Fruit fly (Drosophila melanogaster) S2 (cell line): ENCODE measurements around the gene dnd.

ENCODE experiments used
- CG8478 ChIP-seq: fragments of >200 bp; optimal IDR thresholded peaks from 2 replicates; lab custom pipeline; 2018
- CTCF ChIP-seq, 2 experiments: fragments of >200 bp; optimal IDR thresholded peaks; 2 replicates each; lab custom pipeline; 2018

dm6 chr3R:21874982-21875466 is 12.1 kb downstream of the dnd start, which contains the start of gene CG6656:
- TF ChIP-seq CG8478 (lab: Kevin White, UChicago) = no peak
- no peak for TF ChIP-seq CTCF (optimal IDR thresholded peaks at IDR 0.05; lab: Kevin White, UChicago)
